Fruit fly (Drosophila melanogaster) whole organism, embryonic: Measurements from ENCODE around the gene eIF2Bepsilon.

Experiments used
- Blimp-1 ChIP-seq: fragments of 200-800 bp; sonication (Bioruptor generic); optimal IDR thresholded peaks from 3 replicates; lab custom pipeline; 2018; ENCODE audit warnings: missing biosample characterization, missing genetic modification characterization, mild to moderate bottlenecking, moderate library complexity, missing genetic modification reagents
- C15 ChIP-seq: fragments of 200-800 bp; sonication (Bioruptor generic); IDR thresholded peaks from 3 replicates; pipeline ENCODE4 v1.3.6; 2022; ENCODE audit warnings: missing biosample characterization, missing genetic modification characterization
- CG10366 ChIP-seq: fragments of 200-800 bp; sonication (Bioruptor generic); IDR thresholded peaks from 2 replicates; pipeline ENCODE4 v1.3.6; 2022; ENCODE audit warnings: missing biosample characterization, missing genetic modification characterization
- CG11398 ChIP-seq: fragments of 200-800 bp; sonication (Bioruptor generic); optimal IDR thresholded peaks from 2 replicates; lab custom pipeline; 2016; ENCODE audit warnings: missing biosample characterization, missing genetic modification characterization
- CG11456 ChIP-seq: fragments of 200-800 bp; sonication (Bioruptor generic); IDR thresholded peaks from 3 replicates; pipeline ENCODE4 v1.3.6; 2022; ENCODE audit warnings: missing biosample characterization, missing genetic modification characterization
- CG12942 ChIP-seq: fragments of 200-800 bp; sonication (Bioruptor generic); optimal IDR thresholded peaks from 3 replicates; lab custom pipeline; 2016; ENCODE audit warnings: missing biosample characterization, missing genetic modification characterization
- CG17385 ChIP-seq: fragments of 200-800 bp; sonication (Bioruptor generic); optimal IDR thresholded peaks from 3 replicates; lab custom pipeline; 2018; ENCODE audit warnings: missing biosample characterization, mild to moderate bottlenecking, missing genetic modification characterization
- CG17829 ChIP-seq: fragments of 200-800 bp; optimal IDR thresholded peaks from 2 replicates; lab custom pipeline; 2019; ENCODE audit warnings: missing biosample characterization, mild to moderate bottlenecking, missing genetic modification characterization, moderate library complexity
- CG2120 ChIP-seq: fragments of 200-800 bp; sonication (Bioruptor generic); optimal IDR thresholded peaks from 3 replicates; lab custom pipeline; 2016; ENCODE audit warnings: missing biosample characterization, missing genetic modification characterization
- CG3065 ChIP-seq: fragments of 200-800 bp; sonication (Bioruptor generic); optimal IDR thresholded peaks from 2 replicates; lab custom pipeline; 2016; ENCODE audit warnings: missing biosample characterization, missing genetic modification characterization
- CG32772 ChIP-seq: fragments of 200-800 bp; sonication (Bioruptor generic); IDR thresholded peaks from 2 replicates; pipeline ENCODE4 v1.3.6; 2022; ENCODE audit warnings: missing biosample characterization, missing genetic modification characterization
- CG34376 ChIP-seq: fragments of 200-800 bp; sonication (Bioruptor generic); optimal IDR thresholded peaks from 2 replicates; lab custom pipeline; 2018; ENCODE audit warnings: missing biosample characterization, mild to moderate bottlenecking, missing genetic modification characterization
- CG43689 ChIP-seq: fragments of 200-800 bp; sonication (Bioruptor generic); IDR thresholded peaks from 2 replicates; pipeline ENCODE4 v1.3.6; 2022; ENCODE audit warnings: missing biosample characterization, missing genetic modification characterization
- CG6272 ChIP-seq: fragments of 200-800 bp; sonication (Bioruptor generic); IDR thresholded peaks from 2 replicates; pipeline ENCODE4 v1.3.6; 2022; ENCODE audit warnings: missing biosample characterization, missing genetic modification characterization
- CG6765 ChIP-seq: fragments of 200-800 bp; sonication (Bioruptor generic); optimal IDR thresholded peaks from 3 replicates; lab custom pipeline; 2017; ENCODE audit warnings: missing biosample characterization, mild to moderate bottlenecking, missing genetic modification characterization
- CG8089 ChIP-seq: fragments of 200-800 bp; sonication (Bioruptor generic); optimal IDR thresholded peaks from 3 replicates; lab custom pipeline; 2016; ENCODE audit warnings: missing biosample characterization, missing genetic modification characterization
- CG8290 ChIP-seq, 3 experiments: fragments of 200-800 bp; sonication (Bioruptor generic); optimal IDR thresholded peaks; 2 replicates each; lab custom pipeline; 2016 to 2019; ENCODE audit warnings: missing biosample characterization in 3 of 3, missing genetic modification characterization in 3 of 3, mild to moderate bottlenecking in 2 of 3, moderate library complexity in 1 of 3
- CrebB ChIP-seq: fragments of 200-800 bp; sonication (Bioruptor generic); optimal IDR thresholded peaks from 3 replicates; lab custom pipeline; 2018; ENCODE audit warnings: missing biosample characterization, mild to moderate bottlenecking, missing genetic modification characterization
- Doc2 ChIP-seq: fragments of 200-800 bp; sonication (Bioruptor generic); IDR thresholded peaks from 2 replicates; pipeline ENCODE4 v1.3.6; 2022; ENCODE audit warnings: missing biosample characterization, missing genetic modification characterization
- E2f1 ChIP-seq: fragments of 200-800 bp; sonication (Bioruptor generic); IDR thresholded peaks from 2 replicates; pipeline ENCODE4 v1.3.6; 2022; ENCODE audit warnings: missing biosample characterization, missing genetic modification characterization
- ERR ChIP-seq: fragments of 200-800 bp; sonication (Bioruptor generic); optimal IDR thresholded peaks from 2 replicates; lab custom pipeline; 2016; ENCODE audit warnings: missing biosample characterization, missing genetic modification characterization
- GATAe ChIP-seq: fragments of 200-800 bp; sonication (Bioruptor generic); conservative IDR thresholded peaks from 2 replicates; pipeline ENCODE4 v1.3.6; 2022; ENCODE audit warnings: missing biosample characterization, missing genetic modification characterization
- HmgD ChIP-seq: fragments of 200-800 bp; sonication (Bioruptor generic); optimal IDR thresholded peaks from 3 replicates; lab custom pipeline; 2016; ENCODE audit warnings: missing biosample characterization, missing genetic modification characterization
- Hr3 ChIP-seq: fragments of 200-800 bp; sonication (Bioruptor generic); optimal IDR thresholded peaks from 3 replicates; lab custom pipeline; 2016; ENCODE audit warnings: missing biosample characterization, missing genetic modification characterization
- Hr51 ChIP-seq, 2 experiments: fragments of 200-800 bp; sonication (Bioruptor generic); optimal IDR thresholded peaks; 2 replicates in 1 of 2; 3 replicates in 1 of 2; lab custom pipeline; 2016 to 2018; ENCODE audit warnings: missing biosample characterization in 2 of 2, missing genetic modification characterization in 2 of 2, mild to moderate bottlenecking in 1 of 2, moderate library complexity in 1 of 2
- Nf-YA ChIP-seq: fragments of 200-800 bp; sonication (Bioruptor generic); IDR thresholded peaks from 2 replicates; pipeline ENCODE4 v1.3.6; 2022; ENCODE audit warnings: missing biosample characterization, missing genetic modification characterization
- Sry-δ ChIP-seq: fragments of 200-800 bp; sonication (Bioruptor generic); optimal IDR thresholded peaks from 2 replicates; lab custom pipeline; 2016; ENCODE audit warnings: missing biosample characterization, missing genetic modification characterization
- amos ChIP-seq: fragments of 200-800 bp; sonication (Bioruptor generic); IDR thresholded peaks from 2 replicates; pipeline ENCODE4 v1.3.6; 2022; ENCODE audit warnings: missing biosample characterization, missing genetic modification characterization; ENCODE audit not compliant: partially characterized antibody
- chm ChIP-seq: fragments of 200-800 bp; sonication (Bioruptor generic); IDR thresholded peaks from 2 replicates; pipeline ENCODE4 v1.3.6; 2022; ENCODE audit warnings: missing biosample characterization, missing genetic modification characterization
- dimm ChIP-seq: fragments of 200-800 bp; sonication (Bioruptor generic); IDR thresholded peaks from 2 replicates; pipeline ENCODE4 v1.3.6; 2022; ENCODE audit warnings: missing biosample characterization, missing genetic modification characterization
- emc ChIP-seq: fragments of 200-800 bp; sonication (Bioruptor generic); optimal IDR thresholded peaks from 2 replicates; lab custom pipeline; 2016; ENCODE audit warnings: missing biosample characterization, missing genetic modification characterization
- gcm2 ChIP-seq: fragments of 200-800 bp; sonication (Bioruptor generic); optimal IDR thresholded peaks from 2 replicates; lab custom pipeline; 2016; ENCODE audit warnings: missing biosample characterization, missing genetic modification characterization
- hbn ChIP-seq: fragments of 200-800 bp; sonication (Bioruptor generic); IDR thresholded peaks from 2 replicates; pipeline ENCODE4 v1.3.6; 2022; ENCODE audit warnings: missing biosample characterization, missing genetic modification characterization; ENCODE audit not compliant: partially characterized antibody
- her ChIP-seq: fragments of 200-800 bp; sonication (Bioruptor generic); optimal IDR thresholded peaks from 2 replicates; lab custom pipeline; 2016; ENCODE audit warnings: missing biosample characterization, missing genetic modification characterization
- hth ChIP-seq: fragments of >200 bp; optimal IDR thresholded peaks from 2 replicates; lab custom pipeline; 2017; ENCODE audit warnings: inconsistent platforms
- kah ChIP-seq: fragments of 200-800 bp; sonication (Bioruptor generic); optimal IDR thresholded peaks from 2 replicates; lab custom pipeline; 2018; ENCODE audit warnings: missing biosample characterization, mild to moderate bottlenecking, missing genetic modification characterization
- kay ChIP-seq: fragments of 200-800 bp; sonication (Bioruptor generic); optimal IDR thresholded peaks from 2 replicates; lab custom pipeline; 2016; ENCODE audit warnings: missing biosample characterization, missing genetic modification characterization
- knrl ChIP-seq: fragments of 200-800 bp; sonication (Bioruptor generic); IDR thresholded peaks from 3 replicates; pipeline ENCODE4 v1.3.6; 2022; ENCODE audit warnings: missing biosample characterization, missing genetic modification characterization; ENCODE audit not compliant: partially characterized antibody
- nerfin-1 ChIP-seq: fragments of 200-800 bp; sonication (Bioruptor generic); optimal IDR thresholded peaks from 3 replicates; lab custom pipeline; 2019; ENCODE audit warnings: missing biosample characterization, mild to moderate bottlenecking, missing genetic modification characterization, moderate library complexity
- nerfin-2 ChIP-seq: fragments of 200-800 bp; sonication (Bioruptor generic); IDR thresholded peaks from 2 replicates; pipeline ENCODE4 v1.3.6; 2022; ENCODE audit warnings: missing biosample characterization, missing genetic modification characterization; ENCODE audit not compliant: partially characterized antibody
- pan ChIP-seq, 4 experiments: fragments of >200 bp in 3 of 4; fragments of 200-800 bp in 1 of 4; sonication (Bioruptor generic) in 1 of 4; optimal IDR thresholded peaks in 3 of 4; IDR thresholded peaks in 1 of 4; 2 replicates each; pipeline versions ENCODE4 v1.3.6 to Lab custom; 2017 to 2022; ENCODE audit warnings: missing biosample characterization in 2 of 4, missing genetic modification characterization in 2 of 4, mixed read lengths in 1 of 4
- prd ChIP-seq, 3 experiments: fragments of >200 bp in 2 of 3; fragments of 200-800 bp in 1 of 3; sonication (Bioruptor generic) in 1 of 3; optimal IDR thresholded peaks in 2 of 3; IDR thresholded peaks in 1 of 3; 2 replicates in 2 of 3; 3 replicates in 1 of 3; pipeline versions ENCODE4 v1.3.6 to Lab custom; 2017 to 2022; ENCODE audit warnings: missing biosample characterization in 1 of 3, missing genetic modification characterization in 1 of 3
- shn ChIP-seq: fragments of 200-800 bp; sonication (Bioruptor generic); optimal IDR thresholded peaks from 3 replicates; lab custom pipeline; 2016; ENCODE audit warnings: missing biosample characterization, missing genetic modification characterization
- stc ChIP-seq: fragments of 200-800 bp; sonication (Bioruptor generic); IDR thresholded peaks from 2 replicates; pipeline ENCODE4 v1.3.6; 2022; ENCODE audit warnings: missing biosample characterization, missing genetic modification characterization
- ttk ChIP-seq: fragments of 200-800 bp; sonication (Bioruptor generic); IDR thresholded peaks from 2 replicates; pipeline ENCODE4 v2.1.2; 2022; ENCODE audit warnings: missing biosample characterization, missing genetic modification characterization
- tup ChIP-seq: fragments of 200-800 bp; sonication (Bioruptor generic); optimal IDR thresholded peaks from 2 replicates; lab custom pipeline; 2016; ENCODE audit warnings: missing biosample characterization, mild to moderate bottlenecking, missing genetic modification characterization, moderate library complexity
- wek ChIP-seq: fragments of 200-800 bp; sonication (Bioruptor generic); optimal IDR thresholded peaks from 3 replicates; lab custom pipeline; 2018; ENCODE audit warnings: missing biosample characterization, mild to moderate bottlenecking, missing genetic modification characterization, moderate library complexity
- zen ChIP-seq: fragments of 200-800 bp; sonication (Bioruptor generic); optimal IDR thresholded peaks from 3 replicates; lab custom pipeline; 2018; ENCODE audit warnings: missing biosample characterization, mild to moderate bottlenecking, missing genetic modification characterization, moderate library complexity
- zen2 ChIP-seq: fragments of 200-800 bp; sonication (Bioruptor generic); IDR thresholded peaks from 3 replicates; pipeline ENCODE4 v1.3.6; 2022; ENCODE audit warnings: missing biosample characterization, missing genetic modification characterization; ENCODE audit not compliant: partially characterized antibody

eIF2Bepsilon gene

DNA sequence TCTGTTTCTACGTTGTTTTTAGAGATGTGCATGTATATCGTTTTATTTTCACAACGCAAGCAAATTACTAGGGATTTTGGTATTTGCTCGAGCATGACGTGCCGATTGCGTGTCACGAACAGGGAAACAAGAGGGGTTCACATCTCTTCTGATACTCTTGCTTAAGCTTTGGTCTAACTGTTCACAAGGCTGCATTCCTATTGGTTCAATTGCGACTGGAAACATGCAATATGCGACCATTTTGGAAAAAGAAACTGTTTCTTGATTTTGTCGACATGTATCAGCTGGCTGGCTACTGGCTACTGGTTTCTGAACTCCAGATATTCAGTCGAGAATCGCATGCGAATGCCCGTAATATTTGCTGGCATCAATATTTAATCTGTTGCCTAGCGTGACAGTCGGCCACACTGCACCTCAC is 42.5 kb downstream of the eIF2Bepsilon start, which contains the start of gene Coa8 (continued):
- no peak for TF ChIP-seq hth (lab: Kevin White, UChicago)
- TF ChIP-seq CG8290 (GFP tag; optimal IDR thresholded peaks at IDR 0.05; lab: Kevin White, UChicago): peak; percentile 13
- TF ChIP-seq CG8290 (tag; optimal IDR thresholded peaks at IDR 0.05; lab: Kevin White, UChicago): peak; percentile 62 to 77
- no peak for TF ChIP-seq emc (GFP tag; lab: Kevin White, UChicago)
- peak; percentile 31 for TF ChIP-seq CG17385 (GFP tag; lab: Kevin White, UChicago)
- TF ChIP-seq tup (GFP tag; lab: Kevin White, UChicago): no peak
- TF ChIP-seq hbn (GFP tag; lab: Robert Waterston, UW): peak; percentile 37
- peak; percentile 9 for TF ChIP-seq CG17829 (tag; lab: Kevin White, UChicago)
- TF ChIP-seq zen2 (GFP tag; lab: Robert Waterston, UW): no peak; the same call in 2 of the 3 replicates
- TF ChIP-seq CG3065 (GFP tag; lab: Kevin White, UChicago): no peak
- no peak for TF ChIP-seq dimm (GFP tag; lab: Robert Waterston, UW)
- peak; percentile 30 for TF ChIP-seq CG34376 (GFP tag; lab: Kevin White, UChicago)
- TF ChIP-seq kay (GFP tag; lab: Kevin White, UChicago): no peak
- no peak for TF ChIP-seq kah (GFP tag; lab: Kevin White, UChicago)
- peak; percentile 52 for TF ChIP-seq Sry-δ (GFP tag; lab: Kevin White, UChicago)
- TF ChIP-seq stc (GFP tag; lab: Robert Waterston, UW): no peak
- TF ChIP-seq her (GFP tag; lab: Kevin White, UChicago): no peak
- TF ChIP-seq C15 (GFP tag; lab: Robert Waterston, UW): no peak
- TF ChIP-seq CG10366: peak; percentile 41
- TF ChIP-seq ttk (GFP tag; lab: Robert Waterston, UW): peak; percentile 18; the same call in 1 of the 2 replicates
- peak; percentile 16 for TF ChIP-seq nerfin-1
- TF ChIP-seq CG32772 (GFP tag; lab: Robert Waterston, UW): 0 out of 2 replicates have a peak, but pooled peaks have one; percentile 47
- peak; percentile 23 for TF ChIP-seq ERR
- TF ChIP-seq zen (tag; lab: Kevin White, UChicago): peak; percentile 10
- TF ChIP-seq gcm2: no peak
- TF ChIP-seq CG2120 (GFP tag; lab: Kevin White, UChicago): peak; percentile 52
- TF ChIP-seq CG6765: peak; percentile 17
- TF ChIP-seq CG8089 (GFP tag; lab: Kevin White, UChicago): peak; percentile 23
- TF ChIP-seq CG6272: 0 out of 2 replicates have a peak, but pooled peaks have one; percentile 5
- no peak; the same call in 1 of the 2 replicates for TF ChIP-seq Nf-YA (GFP tag; lab: Robert Waterston, UW)
- TF ChIP-seq shn (GFP tag; lab: Kevin White, UChicago): peak; percentile 60
- TF ChIP-seq Hr51 (GFP tag; optimal IDR thresholded peaks at IDR 0.05; lab: Kevin White, UChicago): peak in 1 of 2 experiments; percentile 34
- TF ChIP-seq prd (optimal IDR thresholded peaks at IDR 0.05; lab: Kevin White, UChicago): no peak
- peak; percentile 61 for TF ChIP-seq prd (GFP tag; IDR thresholded peaks at IDR 0.05; lab: Robert Waterston, UW)
- 0 out of 3 replicates have a peak, but pooled peaks have one; percentile 43 for TF ChIP-seq CG11456 (GFP tag; lab: Robert Waterston, UW)
- TF ChIP-seq CrebB (tag; lab: Kevin White, UChicago): no peak
- TF ChIP-seq Hr3 (GFP tag; lab: Kevin White, UChicago): no peak
- no peak for TF ChIP-seq CG43689 (GFP tag; lab: Robert Waterston, UW)
- no peak for TF ChIP-seq chm (GFP tag; lab: Robert Waterston, UW)
- no peak for TF ChIP-seq E2f1
- TF ChIP-seq wek (GFP tag; lab: Kevin White, UChicago): peak; percentile 91
- no peak for TF ChIP-seq CG11398
- no peak for TF ChIP-seq Doc2 (GFP tag; lab: Robert Waterston, UW)
- peak; percentile 63; the same call in 2 of the 3 replicates for TF ChIP-seq knrl (GFP tag; lab: Robert Waterston, UW)
- peak; percentile 23 for TF ChIP-seq CG12942 (GFP tag; lab: Kevin White, UChicago)
- TF ChIP-seq pan (optimal IDR thresholded peaks at IDR 0.05; lab: Kevin White, UChicago): no peak
- TF ChIP-seq pan (GFP tag; optimal IDR thresholded peaks at IDR 0.05 in 1 of 2, IDR thresholded peaks at IDR 0.05 in 1 of 2): peak in 1 of 2 experiments; percentile 54
- TF ChIP-seq amos (GFP tag; lab: Robert Waterston, UW): peak; percentile 56
- no peak for TF ChIP-seq GATAe (GFP tag; lab: Robert Waterston, UW)
- TF ChIP-seq Blimp-1 (GFP tag; lab: Kevin White, UChicago): peak; percentile 2
- TF ChIP-seq HmgD: no peak
- no peak for TF ChIP-seq nerfin-2 (GFP tag; lab: Robert Waterston, UW)
